Worm (Caenorhabditis elegans): ENCODE measurements around the gene K10H10.13.

The K10H10.13 gene

ce11 chrII:14496809-14497208 lies 14.3 kb downstream of the K10H10.13 start (continued):
- peak; percentile 22 to 50 for TF ChIP-seq egl-27 (tag; optimal IDR thresholded peaks at IDR 0.05)
- TF ChIP-seq unc-62 (GFP tag; optimal IDR thresholded peaks at IDR 0.05), result no peak
- TF ChIP-seq dsc-1 (tag; optimal IDR thresholded peaks at IDR 0.05), result peak; percentile 67
- peak; percentile 77 for TF ChIP-seq fos-1 (tag; optimal IDR thresholded peaks at IDR 0.05)
- no peak for TF ChIP-seq ceh-63 (GFP tag; optimal IDR thresholded peaks at IDR 0.05)
- TF ChIP-seq C34B4.2 (tag; optimal IDR thresholded peaks at IDR 0.05), result no peak
- TF ChIP-seq elt-3 (tag; optimal IDR thresholded peaks at IDR 0.05), result peak in 3 of 6 experiments; percentile 32 to 83 (median 55)
- peak; percentile 76 for TF ChIP-seq blmp-1 (tag; optimal IDR thresholded peaks at IDR 0.05)
- peak; percentile 86 for TF ChIP-seq nhr-71 (tag; optimal IDR thresholded peaks at IDR 0.05)
- TF ChIP-seq snpc-4 (tag; optimal IDR thresholded peaks at IDR 0.05), result peak; percentile 75
- TF ChIP-seq fkh-8 (tag; optimal IDR thresholded peaks at IDR 0.05), result peak; percentile 39
- no peak for TF ChIP-seq sup-37 (GFP tag; optimal IDR thresholded peaks at IDR 0.05)
- TF ChIP-seq nhr-237 (tag; optimal IDR thresholded peaks at IDR 0.05), result peak; percentile 3
- peak; percentile 67 to 92 for TF ChIP-seq lsy-2 (tag; optimal IDR thresholded peaks at IDR 0.05)
- no peak for TF ChIP-seq unc-98 (GFP tag; IDR thresholded peaks at IDR 0.05)
- peak; percentile 44 for TF ChIP-seq mef-2 (tag; optimal IDR thresholded peaks at IDR 0.05)
- peak; percentile 33 for TF ChIP-seq unc-86 (tag; optimal IDR thresholded peaks at IDR 0.05)
- peak; percentile 83 for TF ChIP-seq tbx-2 (tag; optimal IDR thresholded peaks at IDR 0.05)
- TF ChIP-seq pqm-1 (tag; optimal IDR thresholded peaks at IDR 0.05), result peak; percentile 7
- peak; percentile 94 for TF ChIP-seq nhr-85 (tag)
- TF ChIP-seq nhr-11 (tag; optimal IDR thresholded peaks at IDR 0.05), result peak; percentile 30
- TF ChIP-seq pax-3 (tag; optimal IDR thresholded peaks at IDR 0.05), result peak; percentile 76
- TF ChIP-seq alr-1 (tag; optimal IDR thresholded peaks at IDR 0.05; ENCODE audit: borderline replicate concordance), result no peak
- no peak for TF ChIP-seq nhr-28 (tag; optimal IDR thresholded peaks at IDR 0.05)
- peak; percentile 66 for TF ChIP-seq aly-2 (tag; optimal IDR thresholded peaks at IDR 0.05)
- peak; percentile 88 for TF ChIP-seq snu-23 (GFP tag; optimal IDR thresholded peaks at IDR 0.05)
- TF ChIP-seq lin-39 (tag; optimal IDR thresholded peaks at IDR 0.05), result no peak
- peak; percentile 93 for TF ChIP-seq C16A3.4 (tag; optimal IDR thresholded peaks at IDR 0.05)
- peak; percentile 50 for TF ChIP-seq F16B12.6 (tag; optimal IDR thresholded peaks at IDR 0.05)
- TF ChIP-seq efl-3 (GFP tag; optimal IDR thresholded peaks at IDR 0.05), result no peak
- peak; percentile 24 for TF ChIP-seq sox-4 (tag; optimal IDR thresholded peaks at IDR 0.05)
- no peak for TF ChIP-seq fkh-4 (tag; optimal IDR thresholded peaks at IDR 0.05; ENCODE audit: borderline replicate concordance)
- TF ChIP-seq egl-13 (tag; optimal IDR thresholded peaks at IDR 0.05), result peak; percentile 40
- peak; percentile 92 for TF ChIP-seq nhr-20 (tag; optimal IDR thresholded peaks at IDR 0.05)
- TF ChIP-seq nhr-47 (tag; optimal IDR thresholded peaks at IDR 0.05), result peak; percentile 86
- peak; percentile 94 for TF ChIP-seq nhr-90 (tag; optimal IDR thresholded peaks at IDR 0.05; ENCODE audit: poor library complexity)
- TF ChIP-seq irx-1 (tag; optimal IDR thresholded peaks at IDR 0.05), result peak; percentile 58
- TF ChIP-seq ztf-11 (tag; optimal IDR thresholded peaks at IDR 0.05), result peak in 1 of 2 experiments; percentile 66
- peak; percentile 97 for TF ChIP-seq skn-1 (tag; optimal IDR thresholded peaks at IDR 0.05)
- no peak for TF ChIP-seq ces-1 (GFP tag; optimal IDR thresholded peaks at IDR 0.05)
- no peak for TF ChIP-seq tlp-1 (tag; optimal IDR thresholded peaks at IDR 0.05)
- TF ChIP-seq hlh-17 (GFP tag; optimal IDR thresholded peaks at IDR 0.05; ENCODE audit: borderline replicate concordance), result no peak
- peak; percentile 74 for TF ChIP-seq swsn-7 (tag; optimal IDR thresholded peaks at IDR 0.05)
- TF ChIP-seq zag-1 (tag; optimal IDR thresholded peaks at IDR 0.05), result no peak
- TF ChIP-seq ama-1 (optimal IDR thresholded peaks at IDR 0.05), result no peak
- TF ChIP-seq ets-5 (GFP tag; IDR thresholded peaks at IDR 0.05), result no peak
- TF ChIP-seq vab-15 (tag; optimal IDR thresholded peaks at IDR 0.05), result peak; percentile 57
- TF ChIP-seq efl-1 (optimal IDR thresholded peaks at IDR 0.05), result peak; percentile 66 to 68
- peak; percentile 53 to 96 for TF ChIP-seq efl-1 (GFP tag; optimal IDR thresholded peaks at IDR 0.05 in 1 of 2)
- TF ChIP-seq nhr-77 (tag; optimal IDR thresholded peaks at IDR 0.05), result peak; percentile 97
- TF ChIP-seq nhr-19 (GFP tag; conservative IDR thresholded peaks at IDR 0.05), result peak; percentile 79
- peak; percentile 32 for TF ChIP-seq lin-13 (GFP tag; optimal IDR thresholded peaks at IDR 0.05)
- TF ChIP-seq nhr-84 (tag; optimal IDR thresholded peaks at IDR 0.05), result no peak
- peak; percentile 41 for TF ChIP-seq ceh-8 (GFP tag; optimal IDR thresholded peaks at IDR 0.05)
